Fruit fly (Drosophila melanogaster) whole organism, embryonic: Measurements from ENCODE around the gene CG8065.

ENCODE experiments used
- Gug ChIP-seq: fragments of 200-800 bp; sonication (Bioruptor generic); IDR thresholded peaks from 4 replicates; pipeline ENCODE4 v1.3.6; 2022; ENCODE audit warnings: missing biosample characterization, missing genetic modification characterization
- Taf1 ChIP-seq: fragments of 200-800 bp; sonication (Bioruptor generic); IDR thresholded peaks from 2 replicates; pipeline ENCODE4 v1.3.6; 2022; ENCODE audit warnings: missing biosample characterization, missing genetic modification characterization
- pan ChIP-seq, 4 experiments: fragments of >200 bp in 3 of 4; fragments of 200-800 bp in 1 of 4; sonication (Bioruptor generic) in 1 of 4; optimal IDR thresholded peaks in 3 of 4; IDR thresholded peaks in 1 of 4; 2 replicates each; pipeline versions ENCODE4 v1.3.6 to Lab custom; 2017 to 2022; ENCODE audit warnings: missing biosample characterization in 2 of 4, missing genetic modification characterization in 2 of 4, mixed read lengths in 1 of 4
- pum ChIP-seq: fragments of 200-800 bp; sonication (Bioruptor generic); optimal IDR thresholded peaks from 2 replicates; lab custom pipeline; 2016; ENCODE audit warnings: missing biosample characterization, missing genetic modification characterization

dm6 chr3L:10201655-10202054 is 13.8 kb upstream of the CG8065 start, which contains the start of gene ect:
- TF ChIP-seq Taf1 (GFP tag; lab: Robert Waterston, UW): no peak
- no peak for TF ChIP-seq pum (GFP tag; lab: Kevin White, UChicago)
- TF ChIP-seq pan (optimal IDR thresholded peaks at IDR 0.05; lab: Kevin White, UChicago): no peak
- no peak for TF ChIP-seq pan (GFP tag; optimal IDR thresholded peaks at IDR 0.05 in 1 of 2, IDR thresholded peaks at IDR 0.05 in 1 of 2)
- no peak for TF ChIP-seq Gug (GFP tag; lab: Robert Waterston, UW)
